Fruit fly (Drosophila melanogaster) S2 (cell line): ENCODE data around the gene pelo.

Experiments used
- CG8478 ChIP-seq: fragments of >200 bp; optimal IDR thresholded peaks from 2 replicates; lab custom pipeline; 2018
- CTCF ChIP-seq, 2 experiments: fragments of >200 bp; optimal IDR thresholded peaks; 2 replicates each; lab custom pipeline; 2018

dm6 chr2L:9692364-9693348 is 8.0 kb upstream of the pelo start:
- TF ChIP-seq CG8478 (lab: Kevin White, UChicago) (no peak), CTCF (optimal IDR thresholded peaks at IDR 0.05; lab: Kevin White, UChicago) (no peak)
